Worm (Caenorhabditis elegans): ENCODE measurements around the gene clp-10.

- no peak for TF ChIP-seq snpc-4 (tag; optimal IDR thresholded peaks at IDR 0.05)
- no peak for TF ChIP-seq pha-4 (tag; optimal IDR thresholded peaks at IDR 0.05)
Measured at ce11 chrIII:69652-70051, 31.6 kb upstream of the clp-10 start, which contains the start of gene spt-4.
